Fruit fly (Drosophila melanogaster): ENCODE data around the gene Sf3b5.

The Sf3b5 gene

dm6 chr3R:9053850-9054441 is 38.8 kb upstream of the Sf3b5 start (continued):
- TF ChIP-seq peb (GFP tag; IDR thresholded peaks at IDR 0.05) = no peak
- TF ChIP-seq vfl (GFP tag; optimal IDR thresholded peaks at IDR 0.05) = no peak
- TF ChIP-seq toy (GFP tag; IDR thresholded peaks at IDR 0.05) = no peak
- TF ChIP-seq HLH4C (GFP tag; IDR thresholded peaks at IDR 0.05; ENCODE audit: partially characterized antibody) = no peak
- peak; percentile 19 for TF ChIP-seq shn (GFP tag; optimal IDR thresholded peaks at IDR 0.05)
- peak; percentile 69 for TF ChIP-seq Sox100B (GFP tag; optimal IDR thresholded peaks at IDR 0.05)
- TF ChIP-seq tap (tag; optimal IDR thresholded peaks at IDR 0.05) = peak; percentile 25
- no peak for TF ChIP-seq gcm2 (GFP tag; optimal IDR thresholded peaks at IDR 0.05)
- no peak for TF ChIP-seq Atf-2 (GFP tag; optimal IDR thresholded peaks at IDR 0.05)
- TF ChIP-seq CG5180 (GFP tag; optimal IDR thresholded peaks at IDR 0.05) = peak; percentile 55
- no peak for TF ChIP-seq Blimp-1 (GFP tag; optimal IDR thresholded peaks at IDR 0.05)
- peak in 1 of 2 experiments; percentile 18 for TF ChIP-seq chif (GFP tag; optimal IDR thresholded peaks at IDR 0.05)
- peak; percentile 57 for TF ChIP-seq Myb (GFP tag; optimal IDR thresholded peaks at IDR 0.05)
- peak; percentile 7 for TF ChIP-seq CG4282 (GFP tag; optimal IDR thresholded peaks at IDR 0.05)
- peak in 1 of 2 experiments; percentile 54 for TF ChIP-seq Hr51 (GFP tag; optimal IDR thresholded peaks at IDR 0.05)
- no peak for TF ChIP-seq CG14965 (GFP tag; optimal IDR thresholded peaks at IDR 0.05; ENCODE audit: borderline replicate concordance)
- no peak for TF ChIP-seq CG10543 (GFP tag; optimal IDR thresholded peaks at IDR 0.05)
- TF ChIP-seq sr (GFP tag; IDR thresholded peaks at IDR 0.05) = no peak
- no peak for TF ChIP-seq Oaz (GFP tag; IDR thresholded peaks at IDR 0.05)
- TF ChIP-seq CG9727 (GFP tag; optimal IDR thresholded peaks at IDR 0.05) = peak; percentile 8
- TF ChIP-seq CG1024 (GFP tag; IDR thresholded peaks at IDR 0.05) = no peak
- TF ChIP-seq ftz-f1 (GFP tag; optimal IDR thresholded peaks at IDR 0.05) = no peak
- TF ChIP-seq CG18262 (tag; optimal IDR thresholded peaks at IDR 0.05) = peak; percentile 66
- no peak for TF ChIP-seq MESR4 (GFP tag; optimal IDR thresholded peaks at IDR 0.05)
- no peak for TF ChIP-seq CG9932 (GFP tag; IDR thresholded peaks at IDR 0.05)
- no peak for TF ChIP-seq Asciz (GFP tag; optimal IDR thresholded peaks at IDR 0.05)
- TF ChIP-seq CG1529 (GFP tag; optimal IDR thresholded peaks at IDR 0.05) = peak; percentile 8
- no peak for TF ChIP-seq CG2875 (GFP tag; optimal IDR thresholded peaks at IDR 0.05)
- TF ChIP-seq CG4854 (GFP tag; optimal IDR thresholded peaks at IDR 0.05) = no peak
- peak; percentile 3 for TF ChIP-seq Hand (GFP tag; optimal IDR thresholded peaks at IDR 0.05)
- peak; percentile 24 for TF ChIP-seq nerfin-1 (tag; optimal IDR thresholded peaks at IDR 0.05)
- no peak for TF ChIP-seq Scr (GFP tag; IDR thresholded peaks at IDR 0.05; ENCODE audit: partially characterized antibody)
- TF ChIP-seq Dad (GFP tag; optimal IDR thresholded peaks at IDR 0.05) = no peak
- TF ChIP-seq CG3726 (GFP tag; IDR thresholded peaks at IDR 0.05) = no peak
- TF ChIP-seq CG6854 (GFP tag; optimal IDR thresholded peaks at IDR 0.05) = no peak
- peak; percentile 66 for TF ChIP-seq Meics (GFP tag; optimal IDR thresholded peaks at IDR 0.05)
- no peak for TF ChIP-seq gt (GFP tag; IDR thresholded peaks at IDR 0.05)
- TF ChIP-seq ttk (GFP tag; IDR thresholded peaks at IDR 0.05) = no peak
- TF ChIP-seq pan (optimal IDR thresholded peaks at IDR 0.05) = no peak
- no peak for TF ChIP-seq pan (GFP tag; optimal IDR thresholded peaks at IDR 0.05 in 1 of 2, IDR thresholded peaks at IDR 0.05 in 1 of 2)
- TF ChIP-seq HLH54F (GFP tag; optimal IDR thresholded peaks at IDR 0.05) = peak; percentile 43
- no peak for TF ChIP-seq CG17385 (GFP tag; optimal IDR thresholded peaks at IDR 0.05)
- peak; percentile 50 for TF ChIP-seq bab2 (GFP tag; optimal IDR thresholded peaks at IDR 0.05)
- no peak for TF ChIP-seq Jarid2 (GFP tag; optimal IDR thresholded peaks at IDR 0.05)
- no peak for TF ChIP-seq CG31365 (tag; optimal IDR thresholded peaks at IDR 0.05)
- TF ChIP-seq Ets65A (GFP tag) = peak; percentile 96
- TF ChIP-seq CG10979 (tag; optimal IDR thresholded peaks at IDR 0.05) = peak; percentile 28
- TF ChIP-seq CG17568 (GFP tag; optimal IDR thresholded peaks at IDR 0.05) = no peak
- TF ChIP-seq gem (tag; optimal IDR thresholded peaks at IDR 0.05) = peak; percentile 67
- TF ChIP-seq unc-4 (GFP tag; IDR thresholded peaks at IDR 0.05; ENCODE audit: partially characterized antibody) = no peak

Measured in whole organism, embryonic.